Worm (Caenorhabditis elegans): ENCODE measurements around the gene nasp-1.

nasp-1 gene

ce11 chrII:11155400-11155799 is 49.0 kb downstream of the nasp-1 start:
- no peak for TF ChIP-seq unc-120 (tag; optimal IDR thresholded peaks at IDR 0.05; ENCODE audit: poor library complexity, severe bottlenecking)
- no peak for TF ChIP-seq sem-2 (GFP tag; optimal IDR thresholded peaks at IDR 0.05)
- no peak for TF ChIP-seq lin-32 (GFP tag; optimal IDR thresholded peaks at IDR 0.05)
- no peak for TF ChIP-seq mls-2 (tag; optimal IDR thresholded peaks at IDR 0.05)
- TF ChIP-seq cnd-1 (tag; optimal IDR thresholded peaks at IDR 0.05), result no peak
- TF ChIP-seq elt-3 (tag; optimal IDR thresholded peaks at IDR 0.05), result no peak
- no peak for TF ChIP-seq ham-2 (GFP tag; optimal IDR thresholded peaks at IDR 0.05)
- no peak for TF ChIP-seq ces-1 (GFP tag; optimal IDR thresholded peaks at IDR 0.05)
- no peak for TF ChIP-seq bed-3 (GFP tag; optimal IDR thresholded peaks at IDR 0.05)
- no peak for TF ChIP-seq ceh-43 (GFP tag; optimal IDR thresholded peaks at IDR 0.05)
- no peak for TF ChIP-seq hlh-1 (tag; optimal IDR thresholded peaks at IDR 0.05)
- TF ChIP-seq flh-1 (GFP tag; optimal IDR thresholded peaks at IDR 0.05), result no peak
- no peak for TF ChIP-seq unc-39 (tag; optimal IDR thresholded peaks at IDR 0.05)
- no peak for TF ChIP-seq nhr-28 (tag; optimal IDR thresholded peaks at IDR 0.05)
- no peak for TF ChIP-seq nhr-76 (tag; optimal IDR thresholded peaks at IDR 0.05)
- TF ChIP-seq nhr-237 (tag; optimal IDR thresholded peaks at IDR 0.05), result no peak
- no peak for TF ChIP-seq elt-1 (tag; optimal IDR thresholded peaks at IDR 0.05; ENCODE audit: borderline replicate concordance, insufficient read depth)
- no peak for TF ChIP-seq ceh-83 (GFP tag; optimal IDR thresholded peaks at IDR 0.05)
- no peak for TF ChIP-seq nhr-2 (tag; optimal IDR thresholded peaks at IDR 0.05)

ce11 chrII:11156160-11156559 is 49.7 kb downstream of the nasp-1 start:
- TF ChIP-seq pha-4 (tag; optimal IDR thresholded peaks at IDR 0.05) (no peak), M03D4.4 (tag; optimal IDR thresholded peaks at IDR 0.05) (no peak), elt-1 (tag; optimal IDR thresholded peaks at IDR 0.05; ENCODE audit: borderline replicate concordance, insufficient read depth) (no peak), ztf-11 (tag; optimal IDR thresholded peaks at IDR 0.05) (no peak), ham-2 (GFP tag; optimal IDR thresholded peaks at IDR 0.05) (no peak), nhr-76 (tag; optimal IDR thresholded peaks at IDR 0.05) (no peak), unc-39 (tag; optimal IDR thresholded peaks at IDR 0.05) (no peak), ceh-39 (tag; optimal IDR thresholded peaks at IDR 0.05) (no peak), ceh-43 (GFP tag; optimal IDR thresholded peaks at IDR 0.05) (no peak), unc-62 (GFP tag; optimal IDR thresholded peaks at IDR 0.05) (no peak), sem-2 (GFP tag; optimal IDR thresholded peaks at IDR 0.05) (no peak), flh-1 (GFP tag; optimal IDR thresholded peaks at IDR 0.05) (no peak), blmp-1 (tag; optimal IDR thresholded peaks at IDR 0.05) (no peak), ces-1 (GFP tag; optimal IDR thresholded peaks at IDR 0.05) (no peak), cnd-1 (tag; optimal IDR thresholded peaks at IDR 0.05) (no peak), lsy-2 (tag; optimal IDR thresholded peaks at IDR 0.05) (no peak), mab-5 (tag; optimal IDR thresholded peaks at IDR 0.05) (no peak), nhr-237 (tag; optimal IDR thresholded peaks at IDR 0.05) (no peak)

- peak; percentile 61 for TF ChIP-seq ham-2 (GFP tag; optimal IDR thresholded peaks at IDR 0.05)
- peak; percentile 60 for TF ChIP-seq drap-1 (GFP tag; optimal IDR thresholded peaks at IDR 0.05)
- TF ChIP-seq M03D4.4 (tag; optimal IDR thresholded peaks at IDR 0.05), result peak; percentile 47
- TF ChIP-seq sptf-1 (tag; optimal IDR thresholded peaks at IDR 0.05), result peak; percentile 71
- TF ChIP-seq unc-120 (tag; optimal IDR thresholded peaks at IDR 0.05; ENCODE audit: poor library complexity, severe bottlenecking), result peak; percentile 70
- TF ChIP-seq mab-5 (tag; optimal IDR thresholded peaks at IDR 0.05), result no peak
- no peak for TF ChIP-seq pha-4 (tag; optimal IDR thresholded peaks at IDR 0.05)
- peak; percentile 52 for TF ChIP-seq mls-2 (tag; optimal IDR thresholded peaks at IDR 0.05)
- TF ChIP-seq hlh-1 (tag; optimal IDR thresholded peaks at IDR 0.05), result no peak
- peak; percentile 13 for TF ChIP-seq cnd-1 (tag; optimal IDR thresholded peaks at IDR 0.05)
- TF ChIP-seq bed-3 (GFP tag; optimal IDR thresholded peaks at IDR 0.05), result peak; percentile 52
- no peak for TF ChIP-seq flh-1 (GFP tag; optimal IDR thresholded peaks at IDR 0.05)
Measured at ce11 chrII:11157660-11158059, 51.2 kb downstream of the nasp-1 start.
